Worm (Caenorhabditis elegans): ENCODE measurements around the gene ufbp-1.

The ufbp-1 gene

ce11 chrIII:8392307-8392706 is 51.1 kb downstream of the ufbp-1 start:
- no peak for TF ChIP-seq zip-5 (tag; optimal IDR thresholded peaks at IDR 0.05)
- peak; percentile 81 for TF ChIP-seq unc-42 (tag; optimal IDR thresholded peaks at IDR 0.05)

DNA sequence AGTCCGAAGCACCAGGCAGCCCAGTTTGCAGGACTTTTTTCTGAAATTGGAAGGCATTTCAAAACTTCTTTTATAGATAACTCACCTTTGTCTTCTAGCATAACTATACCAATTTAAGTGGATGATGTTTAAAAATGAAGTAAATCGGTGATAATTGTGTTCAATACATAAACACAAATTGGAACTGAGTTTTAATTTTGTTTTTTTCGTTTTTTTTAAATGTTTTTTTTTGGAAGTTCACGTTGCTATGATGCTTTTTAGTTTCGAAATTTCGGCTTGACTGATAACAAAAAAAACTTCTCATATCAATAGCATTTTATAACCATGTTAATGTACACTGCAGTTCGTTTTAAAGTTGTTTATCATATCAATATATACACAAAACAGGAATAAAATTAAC is 53.9 kb downstream of the ufbp-1 start, which contains the start of gene ZK353.4:
TSS of gene ZK353.4 (minus strand) at position 101 of the 400 bp plus-strand sequence.
- no peak for TF ChIP-seq pax-1 (tag; optimal IDR thresholded peaks at IDR 0.05)
